Worm (Caenorhabditis elegans) whole organism, dauer: Measurements from ENCODE around the gene dkc-1.
"Not testable (repeated sequence)": the region's sequence is repeated elsewhere in the genome, so short reads cannot be mapped to it uniquely, and the experiment has no call there.

Experiments used
- unc-62 ChIP-seq: sonication (generic microtip); optimal IDR thresholded peaks from 2 replicates; lab custom pipeline; 2017; ENCODE audit warnings: missing biosample characterization, missing genetic modification reagents, missing genetic modification characterization

The dkc-1 gene

ce11 chrIII:10720170-10720569, 28.1 kb upstream of the dkc-1 start:
- TF ChIP-seq unc-62 (GFP tag; lab: Kevin White, UChicago) = no peak

- TF ChIP-seq unc-62 (GFP tag; lab: Kevin White, UChicago) = no peak
Measured at ce11 chrIII:10721056-10721455, 27.2 kb upstream of the dkc-1 start.

ce11 chrIII:10730510-10730909, 17.7 kb upstream of the dkc-1 start, which contains the start of gene tat-3:
Gene tat-3, minus strand, starts transcription at chrIII:10730705.
- no peak for TF ChIP-seq unc-62 (GFP tag; lab: Kevin White, UChicago)

ce11 chrIII:10733300-10733699, 14.9 kb upstream of the dkc-1 start:
- no peak for TF ChIP-seq unc-62 (GFP tag; lab: Kevin White, UChicago)

ce11 chrIII:10734511-10735233, 13.6 kb upstream of the dkc-1 start:
- TF ChIP-seq unc-62 (GFP tag; lab: Kevin White, UChicago) = no peak

ce11 chrIII:10736322-10736985, 11.8 kb upstream of the dkc-1 start:
- no peak for TF ChIP-seq unc-62 (GFP tag; lab: Kevin White, UChicago)

- TF ChIP-seq unc-62 (GFP tag; lab: Kevin White, UChicago) = no peak
Measured at ce11 chrIII:10738081-10738480, 10.1 kb upstream of the dkc-1 start.

ce11 chrIII:10739455-10739854, 8.8 kb upstream of the dkc-1 start, which contains the start of gene smap-1:
Gene smap-1, minus strand, starts transcription at chrIII:10739792.
- TF ChIP-seq unc-62 (GFP tag; lab: Kevin White, UChicago) = no peak

ce11 chrIII:10739902-10740301, 8.3 kb upstream of the dkc-1 start:
- TF ChIP-seq unc-62 (GFP tag; lab: Kevin White, UChicago) = no peak

ce11 chrIII:10740518-10740917, 7.7 kb upstream of the dkc-1 start, which contains the start of gene K01G5.8:
Gene K01G5.8, minus strand, starts transcription at chrIII:10740772.
- TF ChIP-seq unc-62 (GFP tag; lab: Kevin White, UChicago) = no peak

ce11 chrIII:10742382-10742860, 5.8 kb upstream of the dkc-1 start, which contains the start of the genes tbb-1 and rib-2:
Gene tbb-1, minus strand, starts transcription at chrIII:10742432.
Gene rib-2, plus strand, starts transcription at chrIII:10742810.
- no peak for TF ChIP-seq unc-62 (GFP tag; lab: Kevin White, UChicago)

ce11 chrIII:10746406-10746807, 1.8 kb upstream of the dkc-1 start:
- no peak for TF ChIP-seq unc-62 (GFP tag; lab: Kevin White, UChicago)

- not testable (repeated sequence) for TF ChIP-seq unc-62 (GFP tag; lab: Kevin White, UChicago)
Measured at ce11 chrIII:10750043-10750442, 1.8 kb downstream of the dkc-1 start, which contains the start of gene enu-3.6. Gene enu-3.6, plus strand, starts transcription at chrIII:10750434.

ce11 chrIII:10754379-10754778, 6.2 kb downstream of the dkc-1 start:
- no peak for TF ChIP-seq unc-62 (GFP tag; lab: Kevin White, UChicago)

ce11 chrIII:10755480-10756066, 7.3 kb downstream of the dkc-1 start, which contains the start of gene hpl-2:
Gene hpl-2, minus strand, starts transcription at chrIII:10755530.
- TF ChIP-seq unc-62 (GFP tag; lab: Kevin White, UChicago) = no peak

ce11 chrIII:10757540-10757939, 9.3 kb downstream of the dkc-1 start, which contains the start of gene rnf-113:
Gene rnf-113, minus strand, starts transcription at chrIII:10757640.
- no peak for TF ChIP-seq unc-62 (GFP tag; lab: Kevin White, UChicago)
